Worm (Caenorhabditis elegans) whole organism, young adult: ENCODE results near the gene mec-7.

Source experiments
- B0035.1 ChIP-seq: sonication (generic microtip); optimal IDR thresholded peaks from 2 replicates; lab custom pipeline; 2016; ENCODE audit warnings: missing genetic modification characterization, mild to moderate bottlenecking, missing compliant biosample characterization, missing genotype, missing genetic modification reagents
- C17E4.6 ChIP-seq: fragments of 200-800 bp; sonication (Bioruptor generic); IDR thresholded peaks from 2 replicates; pipeline ENCODE4 v1.3.6; 2022; ENCODE audit warnings: missing genetic modification reagents, missing genetic modification characterization, missing compliant biosample characterization
- D2030.7 ChIP-seq: fragments of 200-800 bp; sonication (Bioruptor generic); IDR thresholded peaks from 2 replicates; pipeline ENCODE4 v1.3.6; 2022; ENCODE audit warnings: missing genetic modification reagents, missing genetic modification characterization, missing compliant biosample characterization
- F23B12.7 ChIP-seq: sonication (generic microtip); optimal IDR thresholded peaks from 2 replicates; lab custom pipeline; 2017; ENCODE audit warnings: missing genetic modification characterization, mild to moderate bottlenecking, missing compliant biosample characterization, antibody characterized with exemption, moderate library complexity; ENCODE audit not compliant: insufficient read depth
- F37B4.10 ChIP-seq: fragments of 200-800 bp; sonication (Bioruptor generic); IDR thresholded peaks from 2 replicates; pipeline ENCODE4 v1.3.6; 2022; ENCODE audit warnings: missing genetic modification characterization, missing compliant biosample characterization
- F49E8.2 ChIP-seq: sonication (generic microtip); optimal IDR thresholded peaks from 3 replicates; lab custom pipeline; 2017; ENCODE audit warnings: missing genetic modification characterization, mild to moderate bottlenecking, missing compliant biosample characterization, antibody characterized with exemption, moderate library complexity; ENCODE audit not compliant: insufficient read depth
- F52B5.7 ChIP-seq: sonication (generic microtip); optimal IDR thresholded peaks from 2 replicates; lab custom pipeline; 2016; ENCODE audit warnings: mild to moderate bottlenecking, missing genetic modification characterization, missing compliant biosample characterization
- F55B11.4 ChIP-seq: sonication (generic microtip); optimal IDR thresholded peaks from 2 replicates; lab custom pipeline; 2016; ENCODE audit warnings: missing compliant biosample characterization, missing genetic modification characterization, borderline replicate concordance; ENCODE audit not compliant: insufficient read depth
- F57C9.4 ChIP-seq: sonication (generic microtip); optimal IDR thresholded peaks from 2 replicates; lab custom pipeline; 2017; ENCODE audit warnings: mild to moderate bottlenecking, missing genetic modification characterization, missing compliant biosample characterization
- T07F8.4 ChIP-seq: sonication (generic microtip); optimal IDR thresholded peaks from 2 replicates; lab custom pipeline; 2016; ENCODE audit warnings: mild to moderate bottlenecking, missing genetic modification characterization, moderate library complexity, missing compliant biosample characterization
- Y79H2A.3 ChIP-seq: fragments of 200-800 bp; sonication (Bioruptor generic); conservative IDR thresholded peaks from 2 replicates; pipeline ENCODE4 v1.3.6; 2022; ENCODE audit warnings: missing genetic modification reagents, missing genetic modification characterization, missing compliant biosample characterization
- akir-1 ChIP-seq: fragments of 200-800 bp; sonication (Bioruptor generic); optimal IDR thresholded peaks from 2 replicates; lab custom pipeline; 2018; ENCODE audit warnings: mild to moderate bottlenecking, missing genetic modification characterization, moderate library complexity, missing compliant biosample characterization
- aptf-2 ChIP-seq: fragments of 200-800 bp; sonication (Bioruptor generic); conservative IDR thresholded peaks from 2 replicates; pipeline ENCODE4 v1.3.6; 2022; ENCODE audit warnings: missing genetic modification reagents, missing genetic modification characterization, missing compliant biosample characterization
- aptf-3 ChIP-seq: fragments of 200-800 bp; sonication (Bioruptor generic); IDR thresholded peaks from 2 replicates; pipeline ENCODE4 v1.3.6; 2022; ENCODE audit warnings: missing genetic modification characterization, missing compliant biosample characterization
- cebp-1 ChIP-seq, 2 experiments: fragments of 200-800 bp in 1 of 2; sonication (Bioruptor generic) in 1 of 2; sonication (generic microtip) in 1 of 2; IDR thresholded peaks in 1 of 2; optimal IDR thresholded peaks in 1 of 2; 2 replicates each; pipeline versions ENCODE4 v1.3.6 to Lab custom; 2017 to 2022; ENCODE audit warnings: missing compliant biosample characterization in 2 of 2, missing genetic modification characterization in 2 of 2, mild to moderate bottlenecking in 1 of 2, missing genetic modification reagents in 1 of 2, moderate library complexity in 1 of 2
- cebp-2 ChIP-seq: fragments of 200-800 bp; sonication (Bioruptor generic); IDR thresholded peaks from 2 replicates; pipeline ENCODE4 v1.3.6; 2022; ENCODE audit warnings: missing genetic modification characterization, missing compliant biosample characterization
- ceh-100 ChIP-seq: fragments of 200-800 bp; sonication (Bioruptor generic); IDR thresholded peaks from 2 replicates; pipeline ENCODE4 v1.3.6; 2022; ENCODE audit warnings: missing genetic modification reagents, missing genetic modification characterization, missing compliant biosample characterization
- ceh-58 ChIP-seq: fragments of 200-800 bp; sonication (Bioruptor generic); IDR thresholded peaks from 2 replicates; pipeline ENCODE4 v1.3.6; 2022; ENCODE audit warnings: missing genetic modification characterization, missing compliant biosample characterization
- ceh-79 ChIP-seq: sonication (generic microtip); optimal IDR thresholded peaks from 2 replicates; lab custom pipeline; 2017; ENCODE audit warnings: mild to moderate bottlenecking, missing genetic modification characterization, missing compliant biosample characterization
- egl-44 ChIP-seq: fragments of 200-800 bp; sonication (Bioruptor generic); IDR thresholded peaks from 2 replicates; pipeline ENCODE4 v1.3.6; 2022; ENCODE audit warnings: missing genetic modification reagents, missing genetic modification characterization, missing compliant biosample characterization
- ekl-4 ChIP-seq: fragments of 200-800 bp; sonication (Bioruptor generic); IDR thresholded peaks from 2 replicates; pipeline ENCODE4 v1.3.6; 2022; ENCODE audit warnings: missing genetic modification reagents, missing genetic modification characterization, missing compliant biosample characterization
- ets-4 ChIP-seq: fragments of 200-800 bp; sonication (Bioruptor generic); optimal IDR thresholded peaks from 2 replicates; lab custom pipeline; 2018; ENCODE audit warnings: mild to moderate bottlenecking, missing genetic modification characterization, missing compliant biosample characterization
- fkh-3 ChIP-seq: sonication (generic microtip); optimal IDR thresholded peaks from 2 replicates; lab custom pipeline; 2016; ENCODE audit warnings: mild to moderate bottlenecking, missing genetic modification characterization, missing compliant biosample characterization
- hlh-12 ChIP-seq: sonication (generic microtip); optimal IDR thresholded peaks from 2 replicates; lab custom pipeline; 2016; ENCODE audit warnings: missing genetic modification characterization, missing compliant biosample characterization
- hlh-26 ChIP-seq: fragments of 200-800 bp; sonication (Bioruptor generic); conservative IDR thresholded peaks from 2 replicates; pipeline ENCODE4 v1.3.6; 2022; ENCODE audit warnings: missing genetic modification reagents, missing genetic modification characterization, missing compliant biosample characterization
- hrde-1 ChIP-seq: sonication (generic microtip); optimal IDR thresholded peaks from 2 replicates; lab custom pipeline; 2016; ENCODE audit warnings: missing genetic modification characterization, mild to moderate bottlenecking, missing compliant biosample characterization, moderate library complexity, missing genotype, missing genetic modification reagents, borderline replicate concordance
- hsf-1 ChIP-seq: fragments of 200-800 bp; sonication (Bioruptor generic); IDR thresholded peaks from 2 replicates; pipeline ENCODE4 v1.3.6; 2022; ENCODE audit warnings: missing genetic modification reagents, missing genetic modification characterization, missing compliant biosample characterization
- lag-1 ChIP-seq: fragments of 200-800 bp; sonication (Bioruptor generic); IDR thresholded peaks from 2 replicates; pipeline ENCODE4 v1.3.6; 2022; ENCODE audit warnings: missing genetic modification reagents, missing genetic modification characterization, missing compliant biosample characterization
- lin-35 ChIP-seq, 3 experiments: fragments of 150-350 bp in 2 of 3; sonication (generic microtip) in 1 of 3; optimal IDR thresholded peaks; 2 replicates each; lab custom pipeline; 2014 to 2018; ENCODE audit warnings: missing biosample characterization in 3 of 3, missing genetic modification characterization in 3 of 3, missing genetic modification reagents in 3 of 3
- lin-54 ChIP-seq: fragments of 200-800 bp; sonication (Bioruptor generic); optimal IDR thresholded peaks from 2 replicates; lab custom pipeline; 2018; ENCODE audit warnings: mild to moderate bottlenecking, missing genetic modification characterization, missing compliant biosample characterization
- madf-8 ChIP-seq: fragments of 200-800 bp; sonication (Bioruptor generic); conservative IDR thresholded peaks from 2 replicates; pipeline ENCODE4 v1.3.6; 2022; ENCODE audit warnings: missing genetic modification reagents, missing genetic modification characterization, missing compliant biosample characterization
- mcd-1 ChIP-seq: fragments of 200-800 bp; sonication (Bioruptor generic); IDR thresholded peaks from 2 replicates; pipeline ENCODE4 v1.3.6; 2022; ENCODE audit warnings: missing genetic modification reagents, missing genetic modification characterization, missing compliant biosample characterization
- mxl-1 ChIP-seq: sonication (generic microtip); optimal IDR thresholded peaks from 2 replicates; lab custom pipeline; 2016; ENCODE audit warnings: missing genetic modification characterization, missing compliant biosample characterization
- nfya-1 ChIP-seq: sonication (generic microtip); optimal IDR thresholded peaks from 2 replicates; lab custom pipeline; 2017; ENCODE audit warnings: antibody characterized with exemption, missing compliant biosample characterization, missing genetic modification characterization, borderline replicate concordance; ENCODE audit not compliant: insufficient read depth
- pha-4 ChIP-seq: fragments of 150-350 bp; sonication (generic microtip); optimal IDR thresholded peaks from 2 replicates; lab custom pipeline; 2014; ENCODE audit warnings: missing biosample characterization, missing genetic modification reagents, missing genetic modification characterization
- sea-2 ChIP-seq: fragments of 200-800 bp; sonication (Bioruptor generic); IDR thresholded peaks from 2 replicates; pipeline ENCODE4 v1.3.6; 2022; ENCODE audit warnings: missing genetic modification characterization, missing compliant biosample characterization
- snpc-3.4 ChIP-seq: sonication (generic microtip); optimal IDR thresholded peaks from 2 replicates; lab custom pipeline; 2017; ENCODE audit warnings: missing genetic modification characterization, mild to moderate bottlenecking, missing compliant biosample characterization, antibody characterized with exemption, moderate library complexity, missing genotype, missing genetic modification reagents
- tbx-9 ChIP-seq: sonication (generic microtip); optimal IDR thresholded peaks from 2 replicates; lab custom pipeline; 2016; ENCODE audit warnings: borderline replicate concordance, missing genetic modification characterization, inconsistent platforms, missing compliant biosample characterization
- tlf-1 ChIP-seq: fragments of 200-800 bp; sonication (Bioruptor generic); optimal IDR thresholded peaks from 2 replicates; lab custom pipeline; 2018; ENCODE audit warnings: mild to moderate bottlenecking, missing genetic modification characterization, missing compliant biosample characterization
- unc-62 ChIP-seq: fragments of 150-350 bp; optimal IDR thresholded peaks from 2 replicates; lab custom pipeline; 2014; ENCODE audit warnings: missing biosample characterization, missing genetic modification reagents, missing genetic modification characterization
- xnd-1 ChIP-seq: sonication (generic microtip); optimal IDR thresholded peaks from 2 replicates; lab custom pipeline; 2016; ENCODE audit warnings: missing genotype, missing genetic modification reagents, missing genetic modification characterization, missing compliant biosample characterization
- zim-3 ChIP-seq: sonication (generic microtip); optimal IDR thresholded peaks from 2 replicates; lab custom pipeline; 2017; ENCODE audit warnings: mild to moderate bottlenecking, missing genetic modification characterization, moderate library complexity, missing compliant biosample characterization
- ztf-26 ChIP-seq: sonication (generic microtip); optimal IDR thresholded peaks from 2 replicates; lab custom pipeline; 2017; ENCODE audit warnings: missing genetic modification characterization, missing compliant biosample characterization
- ztf-6 ChIP-seq: fragments of 200-800 bp; sonication (Bioruptor generic); IDR thresholded peaks from 2 replicates; pipeline ENCODE4 v1.3.6; 2022; ENCODE audit warnings: missing genetic modification reagents, missing genetic modification characterization, missing compliant biosample characterization

The mec-7 gene

ce11 chrX:7823108-7823704 is 46.7 kb upstream of the mec-7 start, which contains the start of gene eef-1A.2 (continued):
- TF ChIP-seq C17E4.6: no peak
- TF ChIP-seq lag-1: no peak
- peak; percentile 75 for TF ChIP-seq pha-4
- TF ChIP-seq hlh-26: no peak
- no peak for TF ChIP-seq fkh-3 (tag; lab: Kevin White, UChicago)
- TF ChIP-seq ztf-6 (GFP tag; lab: Robert Waterston, UW): 0 out of 2 replicates have a peak, but pooled peaks have one; percentile 70
- peak; percentile 86 for TF ChIP-seq egl-44 (GFP tag; lab: Robert Waterston, UW)
- no peak for TF ChIP-seq aptf-3 (GFP tag; lab: Robert Waterston, UW)
- TF ChIP-seq ceh-58 (GFP tag; lab: Robert Waterston, UW): no peak
- TF ChIP-seq hrde-1: no peak
- peak; percentile 44 for TF ChIP-seq akir-1 (GFP tag; lab: Kevin White, UChicago)
- TF ChIP-seq xnd-1 (tag; lab: Kevin White, UChicago): no peak
- 0 out of 2 replicates have a peak, but pooled peaks have one; percentile 47 for TF ChIP-seq Y79H2A.3 (GFP tag; lab: Robert Waterston, UW)
- TF ChIP-seq unc-62 (GFP tag; lab: Kevin White, UChicago): peak; percentile 67
- no peak for TF ChIP-seq sea-2 (GFP tag; lab: Robert Waterston, UW)
- peak; percentile 82 for TF ChIP-seq tlf-1
- TF ChIP-seq tbx-9 (tag; lab: Kevin White, UChicago): no peak
- no peak for TF ChIP-seq F37B4.10 (GFP tag; lab: Robert Waterston, UW)
- TF ChIP-seq ets-4: peak; percentile 46
- TF ChIP-seq snpc-3.4 (tag; lab: Kevin White, UChicago): no peak
- TF ChIP-seq ceh-100 (GFP tag; lab: Robert Waterston, UW): no peak
- TF ChIP-seq ztf-26 (tag; lab: Kevin White, UChicago): peak; percentile 92
- no peak for TF ChIP-seq ceh-79
- TF ChIP-seq T07F8.4 (tag; lab: Kevin White, UChicago): no peak
- TF ChIP-seq F55B11.4 (tag; lab: Kevin White, UChicago): no peak
- TF ChIP-seq F49E8.2 (tag; lab: Kevin White, UChicago): no peak
- peak; percentile 75 for TF ChIP-seq lin-54 (GFP tag; lab: Kevin White, UChicago)
- TF ChIP-seq F23B12.7: no peak
- peak; percentile 100 for TF ChIP-seq cebp-1 (GFP tag; IDR thresholded peaks at IDR 0.05; lab: Robert Waterston, UW)
- peak; percentile 100 for TF ChIP-seq cebp-1 (tag; optimal IDR thresholded peaks at IDR 0.05; lab: Kevin White, UChicago)
- no peak for TF ChIP-seq hlh-12 (tag; lab: Kevin White, UChicago)
- peak; percentile 81 for TF ChIP-seq ekl-4 (GFP tag; lab: Robert Waterston, UW)
- TF ChIP-seq cebp-2 (GFP tag; lab: Robert Waterston, UW): peak; percentile 96
- TF ChIP-seq F52B5.7 (tag; lab: Kevin White, UChicago): peak; percentile 64
- TF ChIP-seq lin-35 (GFP tag; optimal IDR thresholded peaks at IDR 0.05; lab: Kevin White, UChicago): peak in 1 of 3 experiments; percentile 78
- no peak for TF ChIP-seq D2030.7 (GFP tag; lab: Robert Waterston, UW)
- peak; percentile 80 for TF ChIP-seq mcd-1
- no peak for TF ChIP-seq hsf-1
- no peak for TF ChIP-seq aptf-2 (GFP tag; lab: Robert Waterston, UW)
- TF ChIP-seq mxl-1: no peak
- no peak for TF ChIP-seq madf-8
- no peak for TF ChIP-seq zim-3
- no peak for TF ChIP-seq nfya-1 (tag; lab: Kevin White, UChicago)
- TF ChIP-seq B0035.1 (tag; lab: Kevin White, UChicago): no peak
- no peak for TF ChIP-seq F57C9.4
